Fruit fly (Drosophila melanogaster) whole organism, embryonic: ENCODE data around the gene VhaAC39-1.
A peak's percentile ranks its signal among the peaks of the same experiment; 100 is the strongest.

Experiments used
- Atf-2 ChIP-seq: fragments of 200-800 bp; sonication (Bioruptor generic); optimal IDR thresholded peaks from 2 replicates; lab custom pipeline; 2016; ENCODE audit warnings: missing biosample characterization, missing genetic modification characterization
- Blimp-1 ChIP-seq: fragments of 200-800 bp; sonication (Bioruptor generic); optimal IDR thresholded peaks from 3 replicates; lab custom pipeline; 2018; ENCODE audit warnings: missing biosample characterization, missing genetic modification characterization, mild to moderate bottlenecking, moderate library complexity, missing genetic modification reagents
- CG11695 ChIP-seq: fragments of 200-800 bp; sonication (Bioruptor generic); IDR thresholded peaks from 3 replicates; pipeline ENCODE4 v1.3.6; 2022; ENCODE audit warnings: missing biosample characterization, missing genetic modification characterization
- CG13424 ChIP-seq: fragments of 200-800 bp; sonication (Bioruptor generic); optimal IDR thresholded peaks from 2 replicates; lab custom pipeline; 2019; ENCODE audit warnings: missing biosample characterization, mild to moderate bottlenecking, missing genetic modification characterization, moderate library complexity
- CG13624 ChIP-seq: fragments of 200-800 bp; sonication (Bioruptor generic); optimal IDR thresholded peaks from 2 replicates; lab custom pipeline; 2016; ENCODE audit warnings: missing biosample characterization, missing genetic modification characterization
- CG14667 ChIP-seq: fragments of 200-800 bp; sonication (Bioruptor generic); IDR thresholded peaks from 2 replicates; pipeline ENCODE4 v1.3.6; 2022; ENCODE audit warnings: missing biosample characterization, missing genetic modification characterization
- CG14710 ChIP-seq: fragments of 200-800 bp; sonication (Bioruptor generic); optimal IDR thresholded peaks from 3 replicates; lab custom pipeline; 2019; ENCODE audit warnings: missing biosample characterization, mild to moderate bottlenecking, missing genetic modification characterization, moderate library complexity
- CG15073 ChIP-seq: fragments of 200-800 bp; sonication (Bioruptor generic); optimal IDR thresholded peaks from 2 replicates; lab custom pipeline; 2016; ENCODE audit warnings: missing biosample characterization, missing genetic modification characterization
- CG1602 ChIP-seq: fragments of 200-800 bp; sonication (Bioruptor generic); optimal IDR thresholded peaks from 3 replicates; lab custom pipeline; 2016; ENCODE audit warnings: missing biosample characterization, missing genetic modification characterization
- CG17361 ChIP-seq: fragments of 200-800 bp; sonication (Bioruptor generic); IDR thresholded peaks from 3 replicates; pipeline ENCODE4 v1.3.6; 2022; ENCODE audit warnings: missing biosample characterization, missing genetic modification characterization
- CG18476 ChIP-seq: fragments of 200-800 bp; sonication (Bioruptor generic); optimal IDR thresholded peaks from 2 replicates; lab custom pipeline; 2016; ENCODE audit warnings: missing biosample characterization, mild to moderate bottlenecking, missing genetic modification characterization
- CG2678 ChIP-seq: fragments of 200-800 bp; sonication (Bioruptor generic); optimal IDR thresholded peaks from 3 replicates; lab custom pipeline; 2019; ENCODE audit warnings: missing biosample characterization, mild to moderate bottlenecking, missing genetic modification characterization, moderate library complexity
- CG2712 ChIP-seq: fragments of 200-800 bp; optimal IDR thresholded peaks from 3 replicates; lab custom pipeline; 2019; ENCODE audit warnings: missing biosample characterization, mild to moderate bottlenecking, missing genetic modification characterization, moderate library complexity
- CG2875 ChIP-seq: fragments of 200-800 bp; sonication (Bioruptor generic); optimal IDR thresholded peaks from 2 replicates; lab custom pipeline; 2017; ENCODE audit warnings: missing biosample characterization, mild to moderate bottlenecking, missing genetic modification characterization, missing genetic modification reagents
- CG31441 ChIP-seq: fragments of 200-800 bp; sonication (Bioruptor generic); IDR thresholded peaks from 2 replicates; pipeline ENCODE4 v1.3.6; 2022; ENCODE audit warnings: missing biosample characterization, missing genetic modification characterization
- CG4424 ChIP-seq: fragments of 200-800 bp; sonication (Bioruptor generic); optimal IDR thresholded peaks from 3 replicates; lab custom pipeline; 2016; ENCODE audit warnings: missing biosample characterization, missing genetic modification characterization
- CG7839 ChIP-seq: fragments of 200-800 bp; sonication (Bioruptor generic); optimal IDR thresholded peaks from 3 replicates; lab custom pipeline; 2018; ENCODE audit warnings: missing biosample characterization, mild to moderate bottlenecking, missing genetic modification characterization, moderate library complexity
- CoRest ChIP-seq: fragments of 200-800 bp; sonication (Bioruptor generic); optimal IDR thresholded peaks from 3 replicates; lab custom pipeline; 2018; ENCODE audit warnings: missing biosample characterization, mild to moderate bottlenecking, missing genetic modification characterization, moderate library complexity
- D19B ChIP-seq: fragments of 200-800 bp; sonication (Bioruptor generic); optimal IDR thresholded peaks from 2 replicates; lab custom pipeline; 2017; ENCODE audit warnings: missing biosample characterization, mild to moderate bottlenecking, missing genetic modification characterization
- Dref ChIP-seq: fragments of 200-800 bp; sonication (Bioruptor generic); IDR thresholded peaks from 2 replicates; pipeline ENCODE4 v1.3.6; 2022; ENCODE audit warnings: missing biosample characterization, missing genetic modification characterization
- Eip74EF ChIP-seq, 2 experiments: fragments of 200-800 bp in 1 of 2; fragments of >200 bp in 1 of 2; sonication (Bioruptor generic) in 1 of 2; optimal IDR thresholded peaks; 2 replicates each; lab custom pipeline; 2017 to 2019; ENCODE audit warnings: missing biosample characterization in 2 of 2, missing genetic modification characterization in 2 of 2, mild to moderate bottlenecking in 1 of 2, moderate library complexity in 1 of 2
- H2.0 ChIP-seq: fragments of 200-800 bp; sonication (Bioruptor generic); IDR thresholded peaks from 2 replicates; pipeline ENCODE4 v1.3.6; 2022; ENCODE audit warnings: missing biosample characterization, missing genetic modification characterization
- Meics ChIP-seq: fragments of 200-800 bp; sonication (Bioruptor generic); optimal IDR thresholded peaks from 2 replicates; lab custom pipeline; 2017; ENCODE audit warnings: missing biosample characterization, mild to moderate bottlenecking, missing genetic modification characterization
- Neu2 ChIP-seq: fragments of 200-800 bp; sonication (Bioruptor generic); optimal IDR thresholded peaks from 3 replicates; lab custom pipeline; 2016; ENCODE audit warnings: missing biosample characterization, missing genetic modification characterization, borderline replicate concordance
- Oli ChIP-seq: fragments of 200-800 bp; sonication (Bioruptor generic); optimal IDR thresholded peaks from 2 replicates; lab custom pipeline; 2018; ENCODE audit warnings: missing biosample characterization, mild to moderate bottlenecking, missing genetic modification characterization, moderate library complexity
- Tbp ChIP-seq: fragments of >200 bp; optimal IDR thresholded peaks from 2 replicates; lab custom pipeline; 2018; ENCODE audit warnings: missing biosample characterization, missing genetic modification characterization
- aop ChIP-seq: fragments of 200-800 bp; sonication (Bioruptor generic); IDR thresholded peaks from 2 replicates; pipeline ENCODE4 v1.3.6; 2022; ENCODE audit warnings: missing biosample characterization, missing genetic modification characterization
- chinmo ChIP-seq: fragments of 200-800 bp; sonication (Bioruptor generic); IDR thresholded peaks from 4 replicates; pipeline ENCODE4 v1.3.6; 2022; ENCODE audit warnings: missing biosample characterization, missing genetic modification characterization; ENCODE audit not compliant: partially characterized antibody
- dan ChIP-seq: fragments of 200-800 bp; sonication (Bioruptor generic); IDR thresholded peaks from 2 replicates; pipeline ENCODE4 v1.3.6; 2022; ENCODE audit warnings: missing biosample characterization, missing genetic modification characterization
- danr ChIP-seq: fragments of 200-800 bp; sonication (Bioruptor generic); IDR thresholded peaks from 2 replicates; pipeline ENCODE4 v1.3.6; 2022; ENCODE audit warnings: missing biosample characterization, missing genetic modification characterization
- dmrt99B ChIP-seq: fragments of 200-800 bp; sonication (Bioruptor generic); optimal IDR thresholded peaks from 2 replicates; lab custom pipeline; 2018; ENCODE audit warnings: missing biosample characterization, mild to moderate bottlenecking, missing genetic modification characterization, moderate library complexity
- fd96Cb ChIP-seq: fragments of 200-800 bp; sonication (Bioruptor generic); optimal IDR thresholded peaks from 2 replicates; lab custom pipeline; 2018; ENCODE audit warnings: missing biosample characterization, mild to moderate bottlenecking, missing genetic modification characterization, moderate library complexity
- fu2 ChIP-seq: fragments of 200-800 bp; sonication (Bioruptor generic); optimal IDR thresholded peaks from 2 replicates; lab custom pipeline; 2016; ENCODE audit warnings: missing biosample characterization, missing genetic modification characterization
- gfzf ChIP-seq: fragments of 200-800 bp; sonication (Bioruptor generic); optimal IDR thresholded peaks from 2 replicates; lab custom pipeline; 2016; ENCODE audit warnings: missing biosample characterization, mild to moderate bottlenecking, missing genetic modification characterization, moderate library complexity
- ken ChIP-seq: fragments of 200-800 bp; sonication (Bioruptor generic); IDR thresholded peaks from 3 replicates; pipeline ENCODE4 v1.3.6; 2022; ENCODE audit warnings: missing biosample characterization, missing genetic modification characterization
- knrl ChIP-seq: fragments of 200-800 bp; sonication (Bioruptor generic); IDR thresholded peaks from 3 replicates; pipeline ENCODE4 v1.3.6; 2022; ENCODE audit warnings: missing biosample characterization, missing genetic modification characterization; ENCODE audit not compliant: partially characterized antibody
- lilli ChIP-seq: fragments of 200-800 bp; sonication (Bioruptor generic); optimal IDR thresholded peaks from 3 replicates; lab custom pipeline; 2016; ENCODE audit warnings: missing biosample characterization, missing genetic modification characterization
- mam ChIP-seq: fragments of 200-800 bp; sonication (Bioruptor generic); optimal IDR thresholded peaks from 3 replicates; lab custom pipeline; 2016; ENCODE audit warnings: missing biosample characterization, missing genetic modification characterization
- nom ChIP-seq: fragments of 200-800 bp; sonication (Bioruptor generic); optimal IDR thresholded peaks from 2 replicates; lab custom pipeline; 2017; ENCODE audit warnings: missing biosample characterization, missing genetic modification characterization, mild to moderate bottlenecking, moderate library complexity, missing genetic modification reagents
- onecut ChIP-seq: fragments of 200-800 bp; sonication (Bioruptor generic); IDR thresholded peaks from 2 replicates; pipeline ENCODE4 v1.3.6; 2022; ENCODE audit warnings: missing biosample characterization, missing genetic modification characterization
- sqz ChIP-seq: fragments of 200-800 bp; sonication (Bioruptor generic); optimal IDR thresholded peaks from 3 replicates; lab custom pipeline; 2018; ENCODE audit warnings: missing biosample characterization, mild to moderate bottlenecking, missing genetic modification characterization
- ssp ChIP-seq: fragments of 200-800 bp; sonication (Bioruptor generic); IDR thresholded peaks from 2 replicates; pipeline ENCODE4 v1.3.6; 2022; ENCODE audit warnings: missing biosample characterization, missing genetic modification characterization
- vvl ChIP-seq: fragments of 200-800 bp; sonication (Bioruptor generic); IDR thresholded peaks from 2 replicates; pipeline ENCODE4 v1.3.6; 2022; ENCODE audit warnings: missing biosample characterization, missing genetic modification characterization
- wdn ChIP-seq: fragments of 200-800 bp; sonication (Bioruptor generic); IDR thresholded peaks from 2 replicates; pipeline ENCODE4 v1.3.6; 2022; ENCODE audit warnings: missing biosample characterization, missing genetic modification characterization
- zen2 ChIP-seq: fragments of 200-800 bp; sonication (Bioruptor generic); IDR thresholded peaks from 3 replicates; pipeline ENCODE4 v1.3.6; 2022; ENCODE audit warnings: missing biosample characterization, missing genetic modification characterization; ENCODE audit not compliant: partially characterized antibody

Gene VhaAC39-1

dm6 chrX:3862319-3862919 is 18.1 kb upstream of the VhaAC39-1 start (continued):
- peak; percentile 42 for TF ChIP-seq mam (GFP tag; lab: Kevin White, UChicago)
- no peak for TF ChIP-seq D19B (GFP tag; lab: Kevin White, UChicago)
- TF ChIP-seq lilli: peak; percentile 37
- TF ChIP-seq CG11695 (GFP tag; lab: Robert Waterston, UW): no peak
- peak; percentile 47 for TF ChIP-seq gfzf (GFP tag; lab: Kevin White, UChicago)
- TF ChIP-seq CG2678 (tag; lab: Kevin White, UChicago): no peak
- no peak for TF ChIP-seq onecut (GFP tag; lab: Robert Waterston, UW)
- TF ChIP-seq CG17361: peak; percentile 30; the same call in 1 of the 3 replicates

dm6 chrX:3866104-3866503 is 14.4 kb upstream of the VhaAC39-1 start:
- TF ChIP-seq knrl (GFP tag; lab: Robert Waterston, UW): no peak
- peak; percentile 42; the same call in 1 of the 2 replicates for TF ChIP-seq vvl (GFP tag; lab: Robert Waterston, UW)
- TF ChIP-seq ken (GFP tag; lab: Robert Waterston, UW): no peak
- no peak for TF ChIP-seq CG13624 (GFP tag; lab: Kevin White, UChicago)
- TF ChIP-seq ssp (GFP tag; lab: Robert Waterston, UW): no peak
- TF ChIP-seq nom (GFP tag; lab: Kevin White, UChicago): peak; percentile 67
- TF ChIP-seq Blimp-1: peak; percentile 51
- TF ChIP-seq chinmo (GFP tag; lab: Robert Waterston, UW): 0 out of 4 replicates have a peak, but pooled peaks have one; percentile 41

dm6 chrX:3866844-3867457 is 13.6 kb upstream of the VhaAC39-1 start:
- TF ChIP-seq sqz: no peak
- no peak for TF ChIP-seq wdn
- TF ChIP-seq CG14667 (GFP tag; lab: Robert Waterston, UW): no peak
- TF ChIP-seq Oli: peak; percentile 25
- TF ChIP-seq CG14710 (tag; lab: Kevin White, UChicago): peak; percentile 17
- TF ChIP-seq Atf-2 (GFP tag; lab: Kevin White, UChicago): no peak
- no peak for TF ChIP-seq CG1602 (GFP tag; lab: Kevin White, UChicago)
- TF ChIP-seq CG31441 (GFP tag; lab: Robert Waterston, UW): peak; percentile 13; the same call in 1 of the 2 replicates
- no peak for TF ChIP-seq Tbp (GFP tag; lab: Kevin White, UChicago)
- no peak for TF ChIP-seq H2.0
- peak; percentile 1 for TF ChIP-seq CG7839 (tag; lab: Kevin White, UChicago)
- TF ChIP-seq dan (GFP tag; lab: Robert Waterston, UW): no peak
- no peak for TF ChIP-seq knrl (GFP tag; lab: Robert Waterston, UW)
- TF ChIP-seq fu2 (GFP tag; lab: Kevin White, UChicago): no peak
- no peak for TF ChIP-seq zen2
- TF ChIP-seq Meics (GFP tag; lab: Kevin White, UChicago): no peak
- TF ChIP-seq CG18476 (GFP tag; lab: Kevin White, UChicago): no peak
- no peak for TF ChIP-seq CG2875
- TF ChIP-seq CG13424: peak; percentile 3
- peak; percentile 26 for TF ChIP-seq CoRest (tag; lab: Kevin White, UChicago)
- TF ChIP-seq CG2712 (tag; lab: Kevin White, UChicago): peak; percentile 18
- TF ChIP-seq dmrt99B: peak; percentile 38
- TF ChIP-seq CG4424 (GFP tag; lab: Kevin White, UChicago): no peak
- peak; percentile 29 for TF ChIP-seq fd96Cb (tag; lab: Kevin White, UChicago)
- TF ChIP-seq onecut (GFP tag; lab: Robert Waterston, UW): 0 out of 2 replicates have a peak, but pooled peaks have one; percentile 16
- no peak for TF ChIP-seq Dref (GFP tag; lab: Robert Waterston, UW)
- no peak for TF ChIP-seq aop
- no peak for TF ChIP-seq CG15073 (GFP tag; lab: Kevin White, UChicago)
- TF ChIP-seq Neu2 (GFP tag; lab: Kevin White, UChicago): no peak
- no peak for TF ChIP-seq Eip74EF (GFP tag; optimal IDR thresholded peaks at IDR 0.05; lab: Kevin White, UChicago)
- TF ChIP-seq danr (GFP tag; lab: Robert Waterston, UW): no peak
